Fruit fly (Drosophila melanogaster) whole organism, pupa: ENCODE data around the gene drl.

Experiments
- CG10348 ChIP-seq: fragments of 200-800 bp; sonication (Bioruptor generic); IDR thresholded peaks from 2 replicates; pipeline ENCODE4 v1.3.6; 2022; ENCODE audit warnings: missing biosample characterization, missing genetic modification characterization
- CG12605 ChIP-seq: fragments of 200-800 bp; sonication (Bioruptor generic); IDR thresholded peaks from 2 replicates; pipeline ENCODE4 v1.3.6; 2022; ENCODE audit warnings: missing biosample characterization, missing genetic modification characterization
- CG13204 ChIP-seq: fragments of 200-800 bp; sonication (Bioruptor generic); optimal IDR thresholded peaks from 2 replicates; lab custom pipeline; 2018; ENCODE audit warnings: missing biosample characterization, mild to moderate bottlenecking, missing genetic modification characterization, moderate library complexity
- CG14655 ChIP-seq: fragments of 200-800 bp; sonication (Bioruptor generic); optimal IDR thresholded peaks from 3 replicates; lab custom pipeline; 2017; ENCODE audit warnings: mild to moderate bottlenecking, missing biosample characterization, missing genetic modification reagents, missing genetic modification characterization
- CG15710 ChIP-seq: fragments of 200-800 bp; sonication (Bioruptor generic); optimal IDR thresholded peaks from 2 replicates; lab custom pipeline; 2018; ENCODE audit warnings: missing biosample characterization, mild to moderate bottlenecking, missing genetic modification characterization, moderate library complexity
- CG17806 ChIP-seq: fragments of 200-800 bp; sonication (Bioruptor generic); optimal IDR thresholded peaks from 2 replicates; lab custom pipeline; 2018; ENCODE audit warnings: missing biosample characterization, mild to moderate bottlenecking, missing genetic modification characterization, moderate library complexity
- CG32121 ChIP-seq: fragments of 200-800 bp; sonication (Bioruptor generic); IDR thresholded peaks from 2 replicates; pipeline ENCODE4 v1.3.6; 2022; ENCODE audit warnings: missing biosample characterization, missing genetic modification characterization
- CG34367 ChIP-seq: fragments of 200-800 bp; sonication (Bioruptor generic); optimal IDR thresholded peaks from 2 replicates; lab custom pipeline; 2018; ENCODE audit warnings: missing biosample characterization, mild to moderate bottlenecking, missing genetic modification characterization
- CG4496 ChIP-seq: fragments of 200-800 bp; sonication (Bioruptor generic); IDR thresholded peaks from 3 replicates; pipeline ENCODE4 v1.3.6; 2022; ENCODE audit warnings: missing biosample characterization, missing genetic modification characterization
- CG8159 ChIP-seq: fragments of 200-800 bp; sonication (Bioruptor generic); optimal IDR thresholded peaks from 3 replicates; lab custom pipeline; 2018; ENCODE audit warnings: missing biosample characterization, mild to moderate bottlenecking, missing genetic modification characterization, moderate library complexity
- CG8301 ChIP-seq: fragments of 200-800 bp; sonication (Bioruptor generic); optimal IDR thresholded peaks from 2 replicates; lab custom pipeline; 2018; ENCODE audit warnings: missing biosample characterization, mild to moderate bottlenecking, missing genetic modification characterization
- CG9948 ChIP-seq: fragments of 200-800 bp; sonication (Bioruptor generic); optimal IDR thresholded peaks from 2 replicates; lab custom pipeline; 2018; ENCODE audit warnings: missing biosample characterization, mild to moderate bottlenecking, missing genetic modification characterization, moderate library complexity
- D1 ChIP-seq: fragments of 200-800 bp; sonication (Bioruptor generic); optimal IDR thresholded peaks from 2 replicates; lab custom pipeline; 2018; ENCODE audit warnings: missing biosample characterization, mild to moderate bottlenecking, missing genetic modification characterization, moderate library complexity
- EcR ChIP-seq: fragments of 200-800 bp; sonication (Bioruptor generic); optimal IDR thresholded peaks from 3 replicates; lab custom pipeline; 2019; ENCODE audit warnings: missing biosample characterization, missing genetic modification characterization, mild to moderate bottlenecking, moderate library complexity, missing genetic modification reagents
- Ets98B ChIP-seq: fragments of 200-800 bp; sonication (Bioruptor generic); IDR thresholded peaks from 2 replicates; pipeline ENCODE4 v1.3.6; 2022; ENCODE audit warnings: missing biosample characterization, missing genetic modification characterization
- Pif1A ChIP-seq: fragments of 200-800 bp; sonication (Bioruptor generic); optimal IDR thresholded peaks from 3 replicates; lab custom pipeline; 2016; ENCODE audit warnings: missing biosample characterization, missing genetic modification characterization
- Pif1B ChIP-seq: fragments of 200-800 bp; sonication (Bioruptor generic); optimal IDR thresholded peaks from 3 replicates; lab custom pipeline; 2016; ENCODE audit warnings: missing biosample characterization, missing genetic modification characterization
- Snoo ChIP-seq: fragments of 200-800 bp; sonication (Bioruptor generic); optimal IDR thresholded peaks from 3 replicates; lab custom pipeline; 2017; ENCODE audit warnings: missing biosample characterization, mild to moderate bottlenecking, missing genetic modification characterization, inconsistent platforms
- fd96Ca ChIP-seq: fragments of 200-800 bp; sonication (Bioruptor generic); IDR thresholded peaks from 3 replicates; pipeline ENCODE4 v1.3.6; 2022; ENCODE audit warnings: missing biosample characterization, missing genetic modification characterization
- gl ChIP-seq: fragments of 200-800 bp; sonication (Bioruptor generic); optimal IDR thresholded peaks from 2 replicates; lab custom pipeline; 2018; ENCODE audit warnings: missing biosample characterization, mild to moderate bottlenecking, missing genetic modification characterization
- rn ChIP-seq: fragments of 200-800 bp; sonication (Bioruptor generic); IDR thresholded peaks from 2 replicates; pipeline ENCODE4 v1.3.6; 2022; ENCODE audit warnings: missing biosample characterization, missing genetic modification characterization

The drl gene

DNA sequence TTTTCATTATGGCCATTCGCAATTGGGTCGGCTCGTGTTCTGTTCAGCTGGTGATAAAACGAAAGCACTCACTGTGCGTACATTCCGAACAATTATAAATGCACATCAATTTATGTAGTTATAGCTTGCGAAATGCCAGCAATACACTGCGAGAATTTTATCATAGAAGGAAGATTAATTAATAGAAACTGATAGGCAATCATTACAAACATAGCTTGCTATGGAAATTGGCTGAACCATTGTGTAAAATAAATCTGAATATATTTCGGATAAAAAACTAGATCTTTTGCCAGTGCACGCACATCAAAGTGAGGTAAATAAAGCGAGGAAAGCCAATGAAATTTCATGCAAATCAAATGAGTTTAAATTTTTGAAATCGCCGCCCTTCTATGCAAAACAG lies 48.5 kb downstream of the drl start:
- TF ChIP-seq Pif1B (no peak), CG15710 (tag; lab: Kevin White, UChicago) (no peak), CG10348 (GFP tag; lab: Robert Waterston, UW) (no peak), CG13204 (GFP tag; lab: Kevin White, UChicago) (no peak), CG32121 (GFP tag; lab: Robert Waterston, UW) (no peak), Pif1A (GFP tag; lab: Kevin White, UChicago) (no peak), CG4496 (GFP tag; lab: Robert Waterston, UW) (0 out of 3 replicates have a peak, but pooled peaks have one; percentile 41), CG12605 (GFP tag; lab: Robert Waterston, UW) (no peak), rn (GFP tag; lab: Robert Waterston, UW) (no peak), CG8159 (no peak), CG34367 (no peak), gl (no peak), CG14655 (GFP tag; lab: Kevin White, UChicago) (peak; percentile 2), CG17806 (tag; lab: Kevin White, UChicago) (no peak), CG8301 (tag; lab: Kevin White, UChicago) (no peak), CG9948 (tag; lab: Kevin White, UChicago) (no peak), Snoo (tag; lab: Kevin White, UChicago) (no peak), D1 (tag; lab: Kevin White, UChicago) (no peak), Ets98B (GFP tag; lab: Robert Waterston, UW) (no peak), EcR (no peak), fd96Ca (GFP tag; lab: Robert Waterston, UW) (peak; percentile 48; the same call in 1 of the 3 replicates)

dm6 chr2L:19245655-19246255 lies 55.6 kb downstream of the drl start:
- TF ChIP-seq rn (GFP tag; lab: Robert Waterston, UW): no peak
- no peak for TF ChIP-seq Ets98B (GFP tag; lab: Robert Waterston, UW)
- peak; percentile 18 for TF ChIP-seq CG17806 (tag; lab: Kevin White, UChicago)
- peak; percentile 30 for TF ChIP-seq CG9948 (tag; lab: Kevin White, UChicago)
- peak; percentile 27 for TF ChIP-seq CG15710 (tag; lab: Kevin White, UChicago)
- no peak for TF ChIP-seq gl
- TF ChIP-seq Snoo (tag; lab: Kevin White, UChicago): no peak
- peak; percentile 11 for TF ChIP-seq CG8301 (tag; lab: Kevin White, UChicago)
- peak; percentile 26 for TF ChIP-seq Pif1A (GFP tag; lab: Kevin White, UChicago)
- TF ChIP-seq CG4496 (GFP tag; lab: Robert Waterston, UW): no peak
- TF ChIP-seq CG32121 (GFP tag; lab: Robert Waterston, UW): no peak
- peak; percentile 53 for TF ChIP-seq CG8159
- no peak for TF ChIP-seq D1 (tag; lab: Kevin White, UChicago)
- TF ChIP-seq CG34367: peak; percentile 14
- no peak for TF ChIP-seq CG12605 (GFP tag; lab: Robert Waterston, UW)
- peak; percentile 20 for TF ChIP-seq CG14655 (GFP tag; lab: Kevin White, UChicago)
- no peak for TF ChIP-seq CG13204 (GFP tag; lab: Kevin White, UChicago)
- TF ChIP-seq EcR: no peak
- TF ChIP-seq fd96Ca (GFP tag; lab: Robert Waterston, UW): no peak
- no peak for TF ChIP-seq CG10348 (GFP tag; lab: Robert Waterston, UW)
- TF ChIP-seq Pif1B: peak; percentile 25
- TF ChIP-seq, all 21 proteins: peak for 9

DNA sequence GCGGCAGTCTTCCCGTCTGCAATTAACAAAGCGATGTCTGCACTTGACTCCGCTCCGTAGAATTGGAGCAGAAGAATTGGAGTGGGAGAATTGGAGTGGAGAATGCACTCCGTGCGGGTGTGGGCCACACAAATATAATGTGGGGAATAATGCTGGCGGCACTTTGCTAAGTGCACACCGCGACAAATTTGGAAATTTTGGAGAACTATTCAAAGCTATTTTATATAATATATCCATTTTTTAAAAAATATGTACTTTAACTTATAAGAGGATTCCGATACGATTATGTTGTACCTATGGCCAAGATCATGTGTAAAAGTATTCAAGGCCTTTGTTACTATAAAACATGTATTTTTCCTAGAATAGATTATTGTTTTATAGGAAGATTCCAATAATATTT lies 57.1 kb downstream of the drl start:
- TF ChIP-seq EcR: no peak
- TF ChIP-seq CG4496 (GFP tag; lab: Robert Waterston, UW): no peak
- no peak for TF ChIP-seq CG9948 (tag; lab: Kevin White, UChicago)
- no peak for TF ChIP-seq gl
- TF ChIP-seq CG34367: no peak
- TF ChIP-seq Pif1B: no peak
- no peak for TF ChIP-seq CG8301 (tag; lab: Kevin White, UChicago)
- no peak for TF ChIP-seq Snoo (tag; lab: Kevin White, UChicago)
- no peak for TF ChIP-seq CG10348 (GFP tag; lab: Robert Waterston, UW)
- TF ChIP-seq rn (GFP tag; lab: Robert Waterston, UW): no peak
- no peak for TF ChIP-seq CG14655 (GFP tag; lab: Kevin White, UChicago)
- TF ChIP-seq CG8159: no peak
- TF ChIP-seq CG13204 (GFP tag; lab: Kevin White, UChicago): no peak
- TF ChIP-seq CG15710 (tag; lab: Kevin White, UChicago): no peak
- TF ChIP-seq Pif1A (GFP tag; lab: Kevin White, UChicago): no peak
- TF ChIP-seq CG12605 (GFP tag; lab: Robert Waterston, UW): no peak
- no peak for TF ChIP-seq Ets98B (GFP tag; lab: Robert Waterston, UW)
- TF ChIP-seq fd96Ca (GFP tag; lab: Robert Waterston, UW): no peak
- no peak for TF ChIP-seq CG32121 (GFP tag; lab: Robert Waterston, UW)

DNA sequence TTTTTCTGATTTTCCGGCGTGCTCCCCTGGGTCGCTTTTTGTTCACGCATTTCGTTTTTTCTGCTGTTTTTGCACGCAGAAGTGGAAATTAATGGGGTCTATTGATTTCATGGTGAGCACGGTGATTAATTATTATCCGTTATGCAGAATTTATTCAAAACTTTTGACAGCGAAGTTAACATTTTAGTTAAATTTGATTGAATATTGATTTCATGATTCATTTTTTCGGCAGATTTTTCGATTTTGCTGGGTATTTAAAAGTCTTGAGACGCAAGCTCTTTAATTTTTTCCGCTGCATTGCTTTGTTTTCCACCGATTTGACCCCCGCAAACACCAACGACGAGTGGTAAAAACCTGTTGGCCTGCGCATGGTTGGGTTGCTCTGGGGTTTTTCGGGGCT lies 62.3 kb downstream of the drl start:
- TF ChIP-seq CG13204 (GFP tag; lab: Kevin White, UChicago) (no peak), CG32121 (GFP tag; lab: Robert Waterston, UW) (peak; percentile 79; the same call in 1 of the 2 replicates), rn (GFP tag; lab: Robert Waterston, UW) (peak; percentile 48; the same call in 1 of the 2 replicates), fd96Ca (GFP tag; lab: Robert Waterston, UW) (peak; percentile 80), CG15710 (tag; lab: Kevin White, UChicago) (no peak), CG9948 (tag; lab: Kevin White, UChicago) (peak; percentile 11), Snoo (tag; lab: Kevin White, UChicago) (no peak), Pif1B (peak; percentile 43), CG12605 (GFP tag; lab: Robert Waterston, UW) (peak; percentile 58), D1 (tag; lab: Kevin White, UChicago) (no peak), EcR (no peak), CG10348 (GFP tag; lab: Robert Waterston, UW) (0 out of 2 replicates have a peak, but pooled peaks have one; percentile 45), CG4496 (GFP tag; lab: Robert Waterston, UW) (peak; percentile 80), CG8159 (peak; percentile 30), CG17806 (tag; lab: Kevin White, UChicago) (peak; percentile 21), gl (no peak), CG34367 (no peak), Ets98B (GFP tag; lab: Robert Waterston, UW) (peak; percentile 83), Pif1A (GFP tag; lab: Kevin White, UChicago) (peak; percentile 50), CG14655 (GFP tag; lab: Kevin White, UChicago) (peak; percentile 47), CG8301 (tag; lab: Kevin White, UChicago) (peak; percentile 20)
